Worm (Caenorhabditis elegans) whole organism, early embryonic: Measurements from ENCODE around the gene Y38C1AA.12.

Experiments
- B0310.2 ChIP-seq: sonication (generic microtip); optimal IDR thresholded peaks from 2 replicates; lab custom pipeline; 2016; ENCODE audit warnings: mild to moderate bottlenecking, missing genetic modification characterization, missing compliant biosample characterization
- F13C5.2 ChIP-seq: sonication (generic microtip); optimal IDR thresholded peaks from 2 replicates; lab custom pipeline; 2017; ENCODE audit warnings: mild to moderate bottlenecking, missing genetic modification characterization, inconsistent platforms, missing compliant biosample characterization
- aly-1 ChIP-seq: sonication (generic microtip); optimal IDR thresholded peaks from 2 replicates; lab custom pipeline; 2016; ENCODE audit warnings: missing genetic modification characterization, missing compliant biosample characterization
- ama-1 ChIP-seq: fragments of 150-350 bp; optimal IDR thresholded peaks from 2 replicates; lab custom pipeline; 2014
- ceh-13 ChIP-seq: fragments of 200-800 bp; sonication (Bioruptor generic); optimal IDR thresholded peaks from 2 replicates; lab custom pipeline; 2018; ENCODE audit warnings: mild to moderate bottlenecking, missing genetic modification characterization, missing compliant biosample characterization
- ceh-36 ChIP-seq: sonication (generic microtip); optimal IDR thresholded peaks from 2 replicates; lab custom pipeline; 2016; ENCODE audit warnings: missing genetic modification characterization, inconsistent platforms, missing compliant biosample characterization
- ets-7 ChIP-seq: sonication (generic microtip); optimal IDR thresholded peaks from 2 replicates; lab custom pipeline; 2016; ENCODE audit warnings: missing genotype, missing genetic modification characterization, missing compliant biosample characterization
- flt-1 ChIP-seq: fragments of 200-800 bp; sonication (Bioruptor generic); IDR thresholded peaks from 2 replicates; pipeline ENCODE4 v1.3.6; 2022; ENCODE audit warnings: missing genetic modification characterization, missing compliant biosample characterization
- hmbx-1 ChIP-seq: sonication (generic microtip); optimal IDR thresholded peaks from 2 replicates; lab custom pipeline; 2016; ENCODE audit warnings: mild to moderate bottlenecking, missing genetic modification characterization, missing compliant biosample characterization
- hmg-4 ChIP-seq: fragments of 200-800 bp; sonication (Bioruptor generic); optimal IDR thresholded peaks from 2 replicates; lab custom pipeline; 2018; ENCODE audit warnings: mild to moderate bottlenecking, missing genetic modification characterization, missing compliant biosample characterization
- hnd-1 ChIP-seq: sonication (generic microtip); optimal IDR thresholded peaks from 2 replicates; lab custom pipeline; 2016; ENCODE audit warnings: missing genetic modification characterization, missing compliant biosample characterization
- scrt-1 ChIP-seq: fragments of 200-800 bp; sonication (Bioruptor generic); IDR thresholded peaks from 2 replicates; pipeline ENCODE4 v1.3.6; 2022; ENCODE audit warnings: missing genetic modification characterization, missing compliant biosample characterization
- sea-1 ChIP-seq: fragments of 200-800 bp; sonication (Bioruptor generic); conservative IDR thresholded peaks from 2 replicates; pipeline ENCODE4 v1.3.6; 2022; ENCODE audit warnings: missing genetic modification characterization, missing compliant biosample characterization
- tbx-11 ChIP-seq: fragments of 200-800 bp; sonication (Bioruptor generic); IDR thresholded peaks from 2 replicates; pipeline ENCODE4 v1.3.6; 2022; ENCODE audit warnings: missing genetic modification characterization, missing compliant biosample characterization
- tbx-37 ChIP-seq: fragments of 200-800 bp; sonication (Bioruptor generic); conservative IDR thresholded peaks from 2 replicates; pipeline ENCODE4 v1.3.6; 2022; ENCODE audit warnings: missing genetic modification reagents, missing genetic modification characterization, missing compliant biosample characterization
- tra-4 ChIP-seq: sonication (generic microtip); optimal IDR thresholded peaks from 2 replicates; lab custom pipeline; 2017; ENCODE audit warnings: missing genetic modification characterization, missing compliant biosample characterization

Y38C1AA.12 gene

ce11 chrIV:218252-218651 lies 26.2 kb downstream of the Y38C1AA.12 start, which contains the start of gene prdx-6:
Gene prdx-6 (plus strand): TSS chrIV:218552.
- no peak for TF ChIP-seq ceh-13 (GFP tag; lab: Kevin White, UChicago)
- no peak for TF ChIP-seq B0310.2 (tag; lab: Kevin White, UChicago)
- TF ChIP-seq tbx-11 (GFP tag; lab: Robert Waterston, UW), result no peak
- no peak for TF ChIP-seq ets-7

- TF ChIP-seq hnd-1 (tag; lab: Kevin White, UChicago), result no peak
- no peak for TF ChIP-seq sea-1 (GFP tag; lab: Robert Waterston, UW)
- no peak for TF ChIP-seq hmg-4 (GFP tag; lab: Kevin White, UChicago)
These were observed 39.6 kb downstream of the Y38C1AA.12 start, which contains the start of gene gtf-2H1 for ce11 chrIV:231673-232072. Gene gtf-2H1 (minus strand): TSS chrIV:231773.

- TF ChIP-seq B0310.2 (tag; lab: Kevin White, UChicago) (no peak), scrt-1 (GFP tag; lab: Robert Waterston, UW) (no peak), tra-4 (tag; lab: Kevin White, UChicago) (no peak), hmg-4 (GFP tag; lab: Kevin White, UChicago) (no peak), F13C5.2 (tag; lab: Kevin White, UChicago) (no peak), hnd-1 (tag; lab: Kevin White, UChicago) (no peak), tbx-11 (GFP tag; lab: Robert Waterston, UW) (no peak), flt-1 (GFP tag; lab: Robert Waterston, UW) (no peak), ets-7 (no peak), sea-1 (GFP tag; lab: Robert Waterston, UW) (no peak), ceh-13 (GFP tag; lab: Kevin White, UChicago) (no peak), hmbx-1 (no peak), tbx-37 (GFP tag; lab: Robert Waterston, UW) (no peak)
These were observed 44.1 kb downstream of the Y38C1AA.12 start for ce11 chrIV:236138-236537.

ce11 chrIV:237350-237749 lies 45.3 kb downstream of the Y38C1AA.12 start, which contains the start of gene ints-13:
Gene ints-13 (minus strand): TSS chrIV:237450.
- TF ChIP-seq aly-1, result no peak
- no peak for TF ChIP-seq scrt-1 (GFP tag; lab: Robert Waterston, UW)
- TF ChIP-seq ceh-36, result no peak
- TF ChIP-seq ama-1, result peak; percentile 20
- TF ChIP-seq tbx-11 (GFP tag; lab: Robert Waterston, UW), result no peak
- no peak for TF ChIP-seq ets-7
- TF ChIP-seq F13C5.2 (tag; lab: Kevin White, UChicago), result no peak

- TF ChIP-seq F13C5.2 (tag; lab: Kevin White, UChicago) (peak; percentile 16), hmbx-1 (no peak)
These were observed 48.2 kb downstream of the Y38C1AA.12 start, which contains the start of the genes fnta-1 and cogc-8 for ce11 chrIV:240257-240754. Gene fnta-1 (minus strand): TSS chrIV:240307. Gene cogc-8 (plus strand): TSS chrIV:240451.

- TF ChIP-seq ama-1, result no peak
- no peak for TF ChIP-seq B0310.2 (tag; lab: Kevin White, UChicago)
These were observed 52.2 kb downstream of the Y38C1AA.12 start for ce11 chrIV:244278-244677.
